Worm (Caenorhabditis elegans): Measurements from ENCODE around the gene tbc-9.
"Not testable (repeated sequence)": the region's sequence is repeated elsewhere in the genome, so short reads cannot be mapped to it uniquely, and the experiment has no call there.

The tbc-9 gene

DNA sequence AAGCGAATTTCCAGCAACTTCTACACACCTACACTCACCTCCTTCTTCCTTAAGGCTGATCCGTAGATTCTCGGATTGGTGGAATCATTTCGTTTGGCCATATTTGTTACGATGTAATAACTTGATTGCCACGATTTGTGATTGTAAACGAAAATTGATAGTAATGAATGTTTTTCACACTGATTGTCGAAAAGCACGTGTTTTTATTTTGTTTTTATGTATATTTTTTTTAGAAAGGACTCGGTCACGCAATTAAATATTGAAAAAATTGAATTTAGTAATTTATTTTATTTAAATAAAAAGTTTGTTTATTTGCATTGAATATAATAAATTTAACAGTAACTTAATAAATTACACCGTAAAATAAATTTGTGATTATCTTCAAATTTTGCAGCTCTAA is 68.8 kb downstream of the tbc-9 start, which contains the start of gene K09B11.5:
Gene K09B11.5 (minus strand): TSS at position 101 of the 400 bp plus-strand sequence.
- not testable (repeated sequence) for TF ChIP-seq dao-5, him-1, W03F9.2 (tag; optimal IDR thresholded peaks at IDR 0.05)

DNA sequence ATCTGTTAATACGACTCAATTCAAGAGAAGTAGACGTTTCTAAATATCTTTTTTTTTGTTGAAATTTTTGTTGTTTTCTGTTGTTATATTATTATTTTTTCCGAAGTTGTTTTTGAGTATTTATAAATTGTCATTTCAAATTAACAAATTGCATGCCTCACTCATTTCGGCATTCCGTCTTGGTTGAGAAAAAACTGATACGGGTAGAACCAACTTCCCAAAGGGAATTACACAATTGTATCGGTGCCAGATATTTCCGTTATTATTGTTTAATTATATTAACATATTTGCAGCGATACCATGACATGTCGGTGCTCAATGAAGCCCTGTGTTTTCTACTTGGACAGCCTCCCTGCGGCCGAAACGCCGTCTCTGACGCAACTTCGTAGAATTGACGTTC is 73.4 kb downstream of the tbc-9 start, which contains the start of gene K09B11.4:
Gene K09B11.4 (plus strand): TSS at position 301 of the 400 bp plus-strand sequence.
- TF ChIP-seq W03F9.2 (tag; optimal IDR thresholded peaks at IDR 0.05) (no peak), dao-5 (tag; optimal IDR thresholded peaks at IDR 0.05) (no peak)

All from whole organism, L4/young adult.